Fruit fly (Drosophila melanogaster) whole organism, prepupa: Measurements from ENCODE around the gene Tmep.

Experiments used
- CG1621 ChIP-seq: fragments of 200-800 bp; sonication (Bioruptor generic); optimal IDR thresholded peaks from 3 replicates; lab custom pipeline; 2018; ENCODE audit warnings: missing biosample characterization, mild to moderate bottlenecking, missing genetic modification characterization
- CG32006 ChIP-seq: fragments of 200-800 bp; sonication (Bioruptor generic); optimal IDR thresholded peaks from 3 replicates; lab custom pipeline; 2017; ENCODE audit warnings: missing biosample characterization, mild to moderate bottlenecking, missing genetic modification characterization
- CG4318 ChIP-seq: fragments of 200-800 bp; sonication (Bioruptor generic); optimal IDR thresholded peaks from 3 replicates; lab custom pipeline; 2017; ENCODE audit warnings: missing biosample characterization, mild to moderate bottlenecking, missing genetic modification characterization
- CG6808 ChIP-seq: fragments of 200-800 bp; sonication (Bioruptor generic); optimal IDR thresholded peaks from 3 replicates; lab custom pipeline; 2017; ENCODE audit warnings: missing biosample characterization, missing genetic modification characterization, mild to moderate bottlenecking, moderate library complexity, missing genetic modification reagents
- Hr39 ChIP-seq: fragments of 200-800 bp; sonication (Bioruptor generic); optimal IDR thresholded peaks from 2 replicates; lab custom pipeline; 2016; ENCODE audit warnings: missing biosample characterization, missing genetic modification characterization
- pdm3 ChIP-seq: fragments of 200-800 bp; sonication (Bioruptor generic); optimal IDR thresholded peaks from 3 replicates; lab custom pipeline; 2016; ENCODE audit warnings: missing biosample characterization, missing genetic modification characterization

DNA sequence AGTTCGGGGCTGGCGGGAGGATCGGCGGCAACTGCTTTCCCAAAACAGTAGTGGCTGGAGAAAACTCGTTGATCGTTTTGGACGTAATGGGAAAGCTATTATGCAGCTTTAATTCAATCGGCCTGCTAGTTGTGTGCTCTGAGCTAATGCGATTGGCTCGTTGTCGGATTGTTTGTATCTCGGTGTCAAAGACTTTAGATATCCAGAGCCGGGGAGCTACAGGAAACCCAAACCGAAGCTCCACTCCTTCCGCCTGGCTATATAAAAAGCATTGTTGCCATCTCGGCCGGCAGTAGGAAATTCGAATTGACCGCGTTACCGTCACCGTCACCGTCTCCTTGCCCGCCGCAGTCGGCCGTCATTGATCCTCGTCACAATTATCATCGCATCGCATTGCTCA, 3.9 kb upstream of the Tmep start, which contains the start of gene CG12003:
- no peak for TF ChIP-seq CG6808
- no peak for TF ChIP-seq CG1621 (tag; lab: Kevin White, UChicago)
- no peak for TF ChIP-seq CG32006
- no peak for TF ChIP-seq CG4318 (GFP tag; lab: Kevin White, UChicago)
- TF ChIP-seq pdm3 = no peak
- TF ChIP-seq Hr39 (GFP tag; lab: Kevin White, UChicago) = no peak
